Worm (Caenorhabditis elegans): ENCODE measurements around the gene hira-1.

Gene hira-1

ce11 chrIII:5165745-5166144 is 25.2 kb upstream of the hira-1 start:
- TF ChIP-seq unc-62 (GFP tag; optimal IDR thresholded peaks at IDR 0.05), result no peak

- TF ChIP-seq unc-62 (GFP tag; optimal IDR thresholded peaks at IDR 0.05), result no peak
Observed at ce11 chrIII:5169699-5170098, 21.2 kb upstream of the hira-1 start, which contains the start of gene ulp-1. TSS of gene ulp-1 (minus strand) at chrIII:5169799.

ce11 chrIII:5171945-5172344 is 19.0 kb upstream of the hira-1 start, which contains the start of gene prp-19:
TSS of gene prp-19 (minus strand) at chrIII:5172045.
- TF ChIP-seq unc-62 (GFP tag; optimal IDR thresholded peaks at IDR 0.05), result no peak

ce11 chrIII:5172470-5172869 is 18.5 kb upstream of the hira-1 start, which contains the start of gene K10D2.5:
TSS of gene K10D2.5 (plus strand) at chrIII:5172720.
- TF ChIP-seq unc-62 (GFP tag; optimal IDR thresholded peaks at IDR 0.05), result no peak

ce11 chrIII:5173139-5173538 is 17.8 kb upstream of the hira-1 start, which contains the start of gene emb-1:
TSS of gene emb-1 (plus strand) at chrIII:5173439.
- no peak for TF ChIP-seq unc-62 (GFP tag; optimal IDR thresholded peaks at IDR 0.05)

- no peak for TF ChIP-seq unc-62 (GFP tag; optimal IDR thresholded peaks at IDR 0.05)
Observed at ce11 chrIII:5173622-5174021, 17.3 kb upstream of the hira-1 start, which contains the start of gene cid-1. TSS of gene cid-1 (plus strand) at chrIII:5173922.

- no peak for TF ChIP-seq unc-62 (GFP tag; optimal IDR thresholded peaks at IDR 0.05)
Observed at ce11 chrIII:5179166-5179565, 11.8 kb upstream of the hira-1 start.

ce11 chrIII:5180588-5180987 is 10.3 kb upstream of the hira-1 start:
- TF ChIP-seq unc-62 (GFP tag; optimal IDR thresholded peaks at IDR 0.05), result no peak

ce11 chrIII:5181217-5181616 is 9.7 kb upstream of the hira-1 start:
- TF ChIP-seq unc-62 (GFP tag; optimal IDR thresholded peaks at IDR 0.05), result no peak

- no peak for TF ChIP-seq unc-62 (GFP tag; optimal IDR thresholded peaks at IDR 0.05)
Observed at ce11 chrIII:5181641-5182040, 9.3 kb upstream of the hira-1 start.

- no peak for TF ChIP-seq unc-62 (GFP tag; optimal IDR thresholded peaks at IDR 0.05)
Observed at ce11 chrIII:5183372-5183771, 7.6 kb upstream of the hira-1 start.

- TF ChIP-seq unc-62 (GFP tag; optimal IDR thresholded peaks at IDR 0.05), result no peak
Observed at ce11 chrIII:5185620-5186019, 5.3 kb upstream of the hira-1 start, which contains the start of gene pup-2. TSS of gene pup-2 (plus strand) at chrIII:5185920.

ce11 chrIII:5188426-5188825 is 2.5 kb upstream of the hira-1 start, which contains the start of gene K10D2.8:
TSS of gene K10D2.8 (plus strand) at chrIII:5188726.
- no peak for TF ChIP-seq unc-62 (GFP tag; optimal IDR thresholded peaks at IDR 0.05)

ce11 chrIII:5190179-5190578 is 745 bp upstream of the hira-1 start:
- TF ChIP-seq unc-62 (GFP tag; optimal IDR thresholded peaks at IDR 0.05), result no peak

- TF ChIP-seq unc-62 (GFP tag; optimal IDR thresholded peaks at IDR 0.05), result no peak
Observed at ce11 chrIII:5193266-5193665, 2.3 kb downstream of the hira-1 start.

- TF ChIP-seq unc-62 (GFP tag; optimal IDR thresholded peaks at IDR 0.05), result no peak
Observed at ce11 chrIII:5195690-5196089, 4.8 kb downstream of the hira-1 start, which contains the start of gene moc-6. TSS of gene moc-6 (plus strand) at chrIII:5195990.

ce11 chrIII:5196298-5197045 is 5.5 kb downstream of the hira-1 start:
- TF ChIP-seq unc-62 (GFP tag; optimal IDR thresholded peaks at IDR 0.05), result no peak

Measured in whole organism, dauer.